Worm (Caenorhabditis elegans) whole organism, L3 larva: ENCODE measurements around the gene scl-11.
A peak's percentile ranks its signal among the peaks of the same experiment; 100 is the strongest.

Experiments used
- R02D3.7 ChIP-seq: fragments of 150-350 bp; optimal IDR thresholded peaks from 2 replicates; lab custom pipeline; 2014; ENCODE audit warnings: missing biosample characterization, missing genetic modification characterization
- ama-1 ChIP-seq: fragments of 150-350 bp; optimal IDR thresholded peaks from 2 replicates; lab custom pipeline; 2018
- ceh-28 ChIP-seq: fragments of 150-350 bp; optimal IDR thresholded peaks from 2 replicates; lab custom pipeline; 2014; ENCODE audit warnings: missing biosample characterization, missing genetic modification reagents, missing genetic modification characterization
- ceh-82 ChIP-seq: fragments of 150-350 bp; optimal IDR thresholded peaks from 2 replicates; lab custom pipeline; 2014; ENCODE audit warnings: missing biosample characterization, missing genetic modification characterization
- daf-12 ChIP-seq: fragments of 150-350 bp; optimal IDR thresholded peaks from 2 replicates; lab custom pipeline; 2014; ENCODE audit warnings: missing biosample characterization, missing genetic modification reagents, missing genetic modification characterization
- egl-5 ChIP-seq: fragments of 150-350 bp; optimal IDR thresholded peaks from 2 replicates; lab custom pipeline; 2017; ENCODE audit warnings: missing biosample characterization, missing genetic modification reagents, missing genetic modification characterization, inconsistent platforms
- elt-2 ChIP-seq: sonication (generic microtip); optimal IDR thresholded peaks from 2 replicates; lab custom pipeline; 2016; ENCODE audit warnings: missing genetic modification reagents, mild to moderate bottlenecking, missing genetic modification characterization, missing compliant biosample characterization
- elt-3 ChIP-seq, 3 experiments: fragments of 150-350 bp in 1 of 3; sonication (generic microtip) in 2 of 3; optimal IDR thresholded peaks; 2 replicates in 2 of 3; 4 replicates in 1 of 3; lab custom pipeline; 2014 to 2017; ENCODE audit warnings: missing biosample characterization in 3 of 3, missing genetic modification characterization in 3 of 3
- eor-1 ChIP-seq, 2 experiments: fragments of 150-350 bp; optimal IDR thresholded peaks; 2 replicates each; lab custom pipeline; 2014 to 2018; ENCODE audit warnings: missing biosample characterization in 2 of 2, missing genetic modification characterization in 2 of 2
- fkh-10 ChIP-seq: sonication (generic microtip); optimal IDR thresholded peaks from 2 replicates; lab custom pipeline; 2017; ENCODE audit warnings: missing biosample characterization, missing genetic modification reagents, missing genetic modification characterization
- fos-1 ChIP-seq: fragments of 150-350 bp; optimal IDR thresholded peaks from 2 replicates; lab custom pipeline; 2014; ENCODE audit warnings: missing biosample characterization, missing genetic modification characterization
- lin-15B ChIP-seq: fragments of 150-350 bp; optimal IDR thresholded peaks from 2 replicates; lab custom pipeline; 2014; ENCODE audit warnings: missing biosample characterization, missing genetic modification characterization
- lin-39 ChIP-seq: fragments of 150-350 bp; optimal IDR thresholded peaks from 2 replicates; lab custom pipeline; 2018; ENCODE audit warnings: missing biosample characterization, missing genetic modification reagents, missing genetic modification characterization
- lsy-12 ChIP-seq: sonication (generic microtip); optimal IDR thresholded peaks from 2 replicates; lab custom pipeline; 2016; ENCODE audit warnings: mild to moderate bottlenecking, missing genetic modification characterization, missing compliant biosample characterization
- mdl-1 ChIP-seq: fragments of 150-350 bp; optimal IDR thresholded peaks from 2 replicates; lab custom pipeline; 2014; ENCODE audit warnings: missing biosample characterization, missing genetic modification characterization
- mml-1 ChIP-seq: fragments of 150-350 bp; sonication (generic microtip); optimal IDR thresholded peaks from 3 replicates; lab custom pipeline; 2014; ENCODE audit warnings: missing biosample characterization, missing genetic modification characterization
- nfya-1 ChIP-seq: sonication (generic microtip); optimal IDR thresholded peaks from 2 replicates; lab custom pipeline; 2017; ENCODE audit warnings: missing genetic modification characterization, mild to moderate bottlenecking, missing compliant biosample characterization, antibody characterized with exemption, moderate library complexity; ENCODE audit not compliant: insufficient read depth
- nhr-11 ChIP-seq: fragments of 150-350 bp; optimal IDR thresholded peaks from 2 replicates; lab custom pipeline; 2014; ENCODE audit warnings: missing biosample characterization, missing genetic modification characterization
- nhr-23 ChIP-seq: fragments of 150-350 bp; optimal IDR thresholded peaks from 2 replicates; lab custom pipeline; 2014; ENCODE audit warnings: missing biosample characterization, missing genetic modification reagents, missing genetic modification characterization
- nhr-237 ChIP-seq: fragments of 150-350 bp; optimal IDR thresholded peaks from 2 replicates; lab custom pipeline; 2014; ENCODE audit warnings: missing biosample characterization, missing genetic modification characterization
- nhr-25 ChIP-seq: sonication (generic microtip); optimal IDR thresholded peaks from 2 replicates; lab custom pipeline; 2017; ENCODE audit warnings: missing biosample characterization, missing genetic modification characterization
- nhr-28 ChIP-seq: fragments of 150-350 bp; optimal IDR thresholded peaks from 2 replicates; lab custom pipeline; 2014; ENCODE audit warnings: missing biosample characterization, missing genetic modification characterization
- nhr-43 ChIP-seq: sonication (generic microtip); optimal IDR thresholded peaks from 2 replicates; lab custom pipeline; 2016; ENCODE audit warnings: mild to moderate bottlenecking, missing genetic modification characterization, missing compliant biosample characterization; ENCODE audit not compliant: poor library complexity, severe bottlenecking
- nhr-67 ChIP-seq: fragments of 150-350 bp; optimal IDR thresholded peaks from 2 replicates; lab custom pipeline; 2014; ENCODE audit warnings: missing biosample characterization, missing genetic modification characterization
- nhr-76 ChIP-seq: fragments of 150-350 bp; sonication (generic microtip); optimal IDR thresholded peaks from 5 replicates; lab custom pipeline; 2014; ENCODE audit warnings: missing biosample characterization, missing genetic modification characterization
- pha-4 ChIP-seq: fragments of 150-350 bp; optimal IDR thresholded peaks from 2 replicates; lab custom pipeline; 2014; ENCODE audit warnings: missing biosample characterization, missing genetic modification reagents, missing genetic modification characterization
- sea-2 ChIP-seq: fragments of 150-350 bp; sonication (generic microtip); optimal IDR thresholded peaks from 4 replicates; lab custom pipeline; 2014; ENCODE audit warnings: missing biosample characterization, missing genetic modification reagents, missing genetic modification characterization
- skn-1 ChIP-seq: fragments of 150-350 bp; optimal IDR thresholded peaks from 2 replicates; lab custom pipeline; 2014; ENCODE audit warnings: missing biosample characterization, missing genetic modification characterization
- snpc-4 ChIP-seq: fragments of 150-350 bp; optimal IDR thresholded peaks from 2 replicates; lab custom pipeline; 2014; ENCODE audit warnings: missing biosample characterization, missing genetic modification characterization
- tbx-2 ChIP-seq: sonication (generic microtip); optimal IDR thresholded peaks from 2 replicates; lab custom pipeline; 2016; ENCODE audit warnings: mild to moderate bottlenecking, missing genetic modification characterization, missing compliant biosample characterization
- unc-39 ChIP-seq: sonication (generic microtip); optimal IDR thresholded peaks from 4 replicates; lab custom pipeline; 2017; ENCODE audit warnings: missing biosample characterization, missing genetic modification characterization
- unc-62 ChIP-seq: fragments of 150-350 bp; sonication (generic microtip); optimal IDR thresholded peaks from 4 replicates; lab custom pipeline; 2014; ENCODE audit warnings: missing biosample characterization, missing genetic modification reagents, missing genetic modification characterization
- ztf-4 ChIP-seq: fragments of 150-350 bp; optimal IDR thresholded peaks from 2 replicates; lab custom pipeline; 2014; ENCODE audit warnings: missing biosample characterization, missing genetic modification characterization

Gene scl-11

ce11 chrIV:13078342-13078741 lies 27.2 kb downstream of the scl-11 start:
- TF ChIP-seq nhr-237 (tag; lab: Kevin White, UChicago) (no peak), fos-1 (tag; lab: Kevin White, UChicago) (no peak)

ce11 chrIV:13079119-13079518 lies 27.9 kb downstream of the scl-11 start, which contains the start of gene C39E9.8:
TSS of gene C39E9.8 (plus strand) at chrIV:13079446.
- TF ChIP-seq tbx-2 (tag; lab: Kevin White, UChicago) (no peak), nhr-23 (tag; lab: Kevin White, UChicago) (peak; percentile 47), nhr-25 (peak; percentile 79), daf-12 (no peak), nhr-43 (tag; lab: Kevin White, UChicago) (peak; percentile 77)

ce11 chrIV:13080185-13080584 lies 29.0 kb downstream of the scl-11 start:
- TF ChIP-seq lsy-12 (tag; lab: Kevin White, UChicago), result no peak
- TF ChIP-seq pha-4, result no peak
- TF ChIP-seq elt-3 (tag; optimal IDR thresholded peaks at IDR 0.05; lab: Kevin White, UChicago), result peak in 1 of 3 experiments; percentile 12
- no peak for TF ChIP-seq nhr-28
- TF ChIP-seq nhr-23 (tag; lab: Kevin White, UChicago), result peak; percentile 63
- peak; percentile 24 for TF ChIP-seq ama-1 (lab: Kevin White, UChicago)
- no peak for TF ChIP-seq fkh-10 (GFP tag; lab: Kevin White, UChicago)
- no peak for TF ChIP-seq egl-5 (tag; lab: Kevin White, UChicago)
- no peak for TF ChIP-seq unc-39 (tag; lab: Kevin White, UChicago)
- TF ChIP-seq nhr-43 (tag; lab: Kevin White, UChicago), result peak; percentile 57
- TF ChIP-seq daf-12, result no peak
- peak; percentile 34 for TF ChIP-seq nhr-11
- TF ChIP-seq nfya-1 (tag; lab: Kevin White, UChicago), result peak; percentile 18
- peak; percentile 30 for TF ChIP-seq nhr-25

ce11 chrIV:13080861-13081260 lies 29.7 kb downstream of the scl-11 start:
- peak; percentile 7 for TF ChIP-seq nhr-25
- TF ChIP-seq R02D3.7 (tag; lab: Kevin White, UChicago), result no peak
- TF ChIP-seq nhr-76 (tag; lab: Kevin White, UChicago), result no peak
- TF ChIP-seq mml-1 (tag; lab: Kevin White, UChicago), result no peak
- no peak for TF ChIP-seq ztf-4
- no peak for TF ChIP-seq egl-5 (tag; lab: Kevin White, UChicago)
- TF ChIP-seq skn-1, result no peak

ce11 chrIV:13082106-13082505 lies 30.9 kb downstream of the scl-11 start:
- peak; percentile 38 for TF ChIP-seq nhr-25
- TF ChIP-seq ama-1 (lab: Kevin White, UChicago), result peak; percentile 61
- TF ChIP-seq nhr-23 (tag; lab: Kevin White, UChicago), result peak; percentile 6
- TF ChIP-seq nhr-67 (tag; lab: Kevin White, UChicago), result no peak

- TF ChIP-seq sea-2, result no peak
- peak; percentile 82 for TF ChIP-seq nhr-43 (tag; lab: Kevin White, UChicago)
- peak in 1 of 3 experiments; percentile 38 for TF ChIP-seq elt-3 (tag; optimal IDR thresholded peaks at IDR 0.05; lab: Kevin White, UChicago)
- TF ChIP-seq nhr-237 (tag; lab: Kevin White, UChicago), result no peak
- no peak for TF ChIP-seq snpc-4 (tag; lab: Kevin White, UChicago)
- TF ChIP-seq lin-39 (tag; lab: Kevin White, UChicago), result no peak
- TF ChIP-seq pha-4, result peak; percentile 24
- TF ChIP-seq mdl-1 (tag; lab: Kevin White, UChicago), result no peak
- no peak for TF ChIP-seq eor-1 (tag; optimal IDR thresholded peaks at IDR 0.05; lab: Kevin White, UChicago)
- no peak for TF ChIP-seq nhr-23 (tag; lab: Kevin White, UChicago)
- peak; percentile 86 for TF ChIP-seq ama-1 (lab: Kevin White, UChicago)
- no peak for TF ChIP-seq elt-2 (tag; lab: Kevin White, UChicago)
- no peak for TF ChIP-seq unc-62 (GFP tag; lab: Kevin White, UChicago)
- no peak for TF ChIP-seq ceh-28 (tag; lab: Kevin White, UChicago)
- peak; percentile 45 for TF ChIP-seq lsy-12 (tag; lab: Kevin White, UChicago)
- no peak for TF ChIP-seq lin-15B (tag; lab: Kevin White, UChicago)
- TF ChIP-seq ztf-4, result peak; percentile 55
- TF ChIP-seq nhr-28, result no peak
- peak; percentile 3 for TF ChIP-seq nhr-25
- TF ChIP-seq ceh-82, result no peak
Observed at ce11 chrIV:13082836-13083763, 31.9 kb downstream of the scl-11 start.
